Fruit fly (Drosophila melanogaster) whole organism: ENCODE data around the gene CG32767.

Source experiments
- CG8478 ChIP-seq: fragments of >200 bp; optimal IDR thresholded peaks from 2 replicates; lab custom pipeline; 2018; ENCODE audit warnings: inconsistent platforms
- EcR ChIP-seq, 2 experiments: fragments of >200 bp; optimal IDR thresholded peaks; 2 replicates each; lab custom pipeline; 2017; ENCODE audit warnings: missing biosample characterization in 2 of 2, missing genetic modification characterization in 2 of 2, missing genetic modification reagents in 2 of 2
- pan ChIP-seq: fragments of >200 bp; optimal IDR thresholded peaks from 2 replicates; lab custom pipeline; 2017
- psq ChIP-seq: fragments of >200 bp; optimal IDR thresholded peaks from 2 replicates; lab custom pipeline; 2017
- usp ChIP-seq: fragments of >200 bp; optimal IDR thresholded peaks from 2 replicates; lab custom pipeline; 2017; ENCODE audit warnings: missing biosample characterization, missing genetic modification characterization, mixed read lengths

dm6 chrX:5027322-5027721 lies 57.2 kb downstream of the CG32767 start:
- no peak for TF ChIP-seq pan (lab: Kevin White, UChicago)
- TF ChIP-seq usp (GFP tag; lab: Kevin White, UChicago), result no peak
- no peak for TF ChIP-seq psq
- no peak for TF ChIP-seq CG8478 (lab: Kevin White, UChicago)
- no peak for TF ChIP-seq EcR (GFP tag; optimal IDR thresholded peaks at IDR 0.05; lab: Kevin White, UChicago)
